Fruit fly (Drosophila melanogaster) whole organism, embryonic: ENCODE measurements around the gene Pgant2.
A peak's percentile ranks its signal among the peaks of the same experiment; 100 is the strongest.

Source experiments
- Ada2b ChIP-seq: fragments of 200-800 bp; sonication (Bioruptor generic); IDR thresholded peaks from 2 replicates; pipeline ENCODE4 v1.3.6; 2022; ENCODE audit warnings: missing biosample characterization, missing genetic modification characterization
- Awh ChIP-seq: fragments of 200-800 bp; sonication (Bioruptor generic); IDR thresholded peaks from 2 replicates; pipeline ENCODE4, ENCODE4 v1.3.6; 2022; ENCODE audit warnings: missing biosample characterization, missing genetic modification characterization
- Bgb ChIP-seq: fragments of 200-800 bp; sonication (Bioruptor generic); IDR thresholded peaks from 2 replicates; pipeline ENCODE4 v1.3.6; 2022; ENCODE audit warnings: missing biosample characterization, missing genetic modification characterization; ENCODE audit not compliant: partially characterized antibody
- CG10543 ChIP-seq: fragments of 200-800 bp; sonication (Bioruptor generic); optimal IDR thresholded peaks from 3 replicates; lab custom pipeline; 2017; ENCODE audit warnings: missing biosample characterization, mild to moderate bottlenecking, missing genetic modification characterization, moderate library complexity
- CG10565 ChIP-seq: fragments of 200-800 bp; sonication (Bioruptor generic); optimal IDR thresholded peaks from 3 replicates; lab custom pipeline; 2016; ENCODE audit warnings: missing biosample characterization, mild to moderate bottlenecking, missing genetic modification characterization
- CG14014 ChIP-seq: fragments of 200-800 bp; sonication (Bioruptor generic); IDR thresholded peaks from 2 replicates; pipeline ENCODE4 v1.3.6; 2022; ENCODE audit warnings: missing biosample characterization, missing genetic modification characterization
- CG15514 ChIP-seq: fragments of 200-800 bp; sonication (Bioruptor generic); optimal IDR thresholded peaks from 3 replicates; lab custom pipeline; 2017; ENCODE audit warnings: missing biosample characterization, missing genetic modification characterization, mild to moderate bottlenecking, moderate library complexity, missing genetic modification reagents
- CG15696 ChIP-seq: fragments of 200-800 bp; sonication (Bioruptor generic); optimal IDR thresholded peaks from 2 replicates; lab custom pipeline; 2019; ENCODE audit warnings: missing biosample characterization, mild to moderate bottlenecking, missing genetic modification characterization, moderate library complexity
- CG17385 ChIP-seq: fragments of 200-800 bp; sonication (Bioruptor generic); optimal IDR thresholded peaks from 3 replicates; lab custom pipeline; 2018; ENCODE audit warnings: missing biosample characterization, mild to moderate bottlenecking, missing genetic modification characterization
- CG17829 ChIP-seq: fragments of 200-800 bp; optimal IDR thresholded peaks from 2 replicates; lab custom pipeline; 2019; ENCODE audit warnings: missing biosample characterization, mild to moderate bottlenecking, missing genetic modification characterization, moderate library complexity
- CG18599 ChIP-seq: fragments of 200-800 bp; sonication (Bioruptor generic); optimal IDR thresholded peaks from 3 replicates; lab custom pipeline; 2017; ENCODE audit warnings: missing biosample characterization, missing genetic modification characterization, mild to moderate bottlenecking, moderate library complexity, missing genetic modification reagents
- CG30431 ChIP-seq: fragments of 200-800 bp; sonication (Bioruptor generic); optimal IDR thresholded peaks from 2 replicates; lab custom pipeline; 2017; ENCODE audit warnings: missing biosample characterization, missing genetic modification characterization
- CG31388 ChIP-seq: fragments of 200-800 bp; sonication (Bioruptor generic); optimal IDR thresholded peaks from 2 replicates; lab custom pipeline; 2016; ENCODE audit warnings: missing biosample characterization, missing genetic modification characterization
- CG3726 ChIP-seq: fragments of 200-800 bp; sonication (Bioruptor generic); IDR thresholded peaks from 3 replicates; pipeline ENCODE4, ENCODE4 v1.3.6; 2022; ENCODE audit warnings: missing biosample characterization, missing genetic modification characterization
- CG4282 ChIP-seq: fragments of 200-800 bp; sonication (Bioruptor generic); optimal IDR thresholded peaks from 2 replicates; lab custom pipeline; 2016; ENCODE audit warnings: missing biosample characterization, missing genetic modification characterization
- CG4404 ChIP-seq: fragments of 200-800 bp; sonication (Bioruptor generic); IDR thresholded peaks from 2 replicates; pipeline ENCODE4 v1.3.6; 2022; ENCODE audit warnings: missing biosample characterization, missing genetic modification characterization
- CG4424 ChIP-seq: fragments of 200-800 bp; sonication (Bioruptor generic); optimal IDR thresholded peaks from 3 replicates; lab custom pipeline; 2016; ENCODE audit warnings: missing biosample characterization, missing genetic modification characterization
- CG4730 ChIP-seq: fragments of 200-800 bp; sonication (Bioruptor generic); IDR thresholded peaks from 2 replicates; pipeline ENCODE4 v1.3.6; 2022; ENCODE audit warnings: missing biosample characterization, missing genetic modification characterization
- CG6765 ChIP-seq: fragments of 200-800 bp; sonication (Bioruptor generic); optimal IDR thresholded peaks from 3 replicates; lab custom pipeline; 2017; ENCODE audit warnings: missing biosample characterization, mild to moderate bottlenecking, missing genetic modification characterization
- CG7271 ChIP-seq: fragments of 200-800 bp; sonication (Bioruptor generic); optimal IDR thresholded peaks from 2 replicates; lab custom pipeline; 2018; ENCODE audit warnings: missing biosample characterization, mild to moderate bottlenecking, missing genetic modification characterization, moderate library complexity
- CG8290 ChIP-seq, 3 experiments: fragments of 200-800 bp; sonication (Bioruptor generic); optimal IDR thresholded peaks; 2 replicates each; lab custom pipeline; 2016 to 2019; ENCODE audit warnings: missing biosample characterization in 3 of 3, missing genetic modification characterization in 3 of 3, mild to moderate bottlenecking in 2 of 3, moderate library complexity in 1 of 3
- Camta ChIP-seq: fragments of 200-800 bp; sonication (Bioruptor generic); optimal IDR thresholded peaks from 2 replicates; lab custom pipeline; 2016; ENCODE audit warnings: missing biosample characterization, missing genetic modification characterization
- CoRest ChIP-seq: fragments of 200-800 bp; sonication (Bioruptor generic); optimal IDR thresholded peaks from 3 replicates; lab custom pipeline; 2018; ENCODE audit warnings: missing biosample characterization, mild to moderate bottlenecking, missing genetic modification characterization, moderate library complexity
- Drgx ChIP-seq: fragments of 200-800 bp; sonication (Bioruptor generic); IDR thresholded peaks from 2 replicates; pipeline ENCODE4 v1.3.6; 2022; ENCODE audit warnings: missing biosample characterization, missing genetic modification characterization
- H2.0 ChIP-seq: fragments of 200-800 bp; sonication (Bioruptor generic); IDR thresholded peaks from 2 replicates; pipeline ENCODE4 v1.3.6; 2022; ENCODE audit warnings: missing biosample characterization, missing genetic modification characterization
- HHEX ChIP-seq: fragments of 200-800 bp; sonication (Bioruptor generic); optimal IDR thresholded peaks from 3 replicates; lab custom pipeline; 2017; ENCODE audit warnings: missing biosample characterization, mild to moderate bottlenecking, missing genetic modification characterization, missing genetic modification reagents
- Hmr ChIP-seq: fragments of 200-800 bp; sonication (Bioruptor generic); optimal IDR thresholded peaks from 3 replicates; lab custom pipeline; 2017; ENCODE audit warnings: mild to moderate bottlenecking, missing biosample characterization, missing genetic modification reagents, missing genetic modification characterization
- Oaz ChIP-seq: fragments of 200-800 bp; sonication (Bioruptor generic); IDR thresholded peaks from 2 replicates; pipeline ENCODE4 v1.3.6; 2022; ENCODE audit warnings: missing biosample characterization, missing genetic modification characterization
- Xbp1 ChIP-seq: fragments of 200-800 bp; sonication (Bioruptor generic); optimal IDR thresholded peaks from 3 replicates; lab custom pipeline; 2016; ENCODE audit warnings: missing biosample characterization, mild to moderate bottlenecking, missing genetic modification characterization
- ara ChIP-seq: fragments of 200-800 bp; sonication (Bioruptor generic); IDR thresholded peaks from 2 replicates; pipeline ENCODE4 v1.3.6; 2022; ENCODE audit warnings: missing biosample characterization, missing genetic modification characterization
- caup ChIP-seq: fragments of 200-800 bp; sonication (Bioruptor generic); optimal IDR thresholded peaks from 3 replicates; lab custom pipeline; 2017; ENCODE audit warnings: missing biosample characterization, mild to moderate bottlenecking, missing genetic modification characterization, moderate library complexity; ENCODE audit not compliant: severe bottlenecking
- chn ChIP-seq: fragments of 200-800 bp; sonication (Bioruptor generic); optimal IDR thresholded peaks from 2 replicates; lab custom pipeline; 2016; ENCODE audit warnings: missing biosample characterization, missing genetic modification characterization
- crp ChIP-seq, 2 experiments: fragments of 200-800 bp; sonication (Bioruptor generic); optimal IDR thresholded peaks; 2 replicates in 1 of 2; 3 replicates in 1 of 2; lab custom pipeline; 2017; ENCODE audit warnings: missing biosample characterization in 2 of 2, missing genetic modification characterization in 2 of 2, mild to moderate bottlenecking in 1 of 2, moderate library complexity in 1 of 2
- dmrt99B ChIP-seq: fragments of 200-800 bp; sonication (Bioruptor generic); optimal IDR thresholded peaks from 2 replicates; lab custom pipeline; 2018; ENCODE audit warnings: missing biosample characterization, mild to moderate bottlenecking, missing genetic modification characterization, moderate library complexity
- emc ChIP-seq: fragments of 200-800 bp; sonication (Bioruptor generic); optimal IDR thresholded peaks from 2 replicates; lab custom pipeline; 2016; ENCODE audit warnings: missing biosample characterization, missing genetic modification characterization
- ewg ChIP-seq: fragments of 200-800 bp; sonication (Bioruptor generic); optimal IDR thresholded peaks from 3 replicates; lab custom pipeline; 2017; ENCODE audit warnings: mild to moderate bottlenecking, missing biosample characterization, missing genetic modification reagents, missing genetic modification characterization
- jumu ChIP-seq: fragments of 200-800 bp; sonication (Bioruptor generic); optimal IDR thresholded peaks from 3 replicates; lab custom pipeline; 2016; ENCODE audit warnings: missing biosample characterization, missing genetic modification characterization
- nerfin-2 ChIP-seq: fragments of 200-800 bp; sonication (Bioruptor generic); IDR thresholded peaks from 2 replicates; pipeline ENCODE4 v1.3.6; 2022; ENCODE audit warnings: missing biosample characterization, missing genetic modification characterization; ENCODE audit not compliant: partially characterized antibody
- pan ChIP-seq, 4 experiments: fragments of >200 bp in 3 of 4; fragments of 200-800 bp in 1 of 4; sonication (Bioruptor generic) in 1 of 4; optimal IDR thresholded peaks in 3 of 4; IDR thresholded peaks in 1 of 4; 2 replicates each; pipeline versions ENCODE4 v1.3.6 to Lab custom; 2017 to 2022; ENCODE audit warnings: missing biosample characterization in 2 of 4, missing genetic modification characterization in 2 of 4, mixed read lengths in 1 of 4
- pzg ChIP-seq: fragments of 200-800 bp; sonication (Bioruptor generic); optimal IDR thresholded peaks from 3 replicates; lab custom pipeline; 2018; ENCODE audit warnings: missing biosample characterization, mild to moderate bottlenecking, missing genetic modification characterization, moderate library complexity
- row ChIP-seq: fragments of 200-800 bp; sonication (Bioruptor generic); IDR thresholded peaks from 3 replicates; pipeline ENCODE4 v1.3.6; 2022; ENCODE audit warnings: missing biosample characterization, missing genetic modification characterization
- sens ChIP-seq: fragments of 200-800 bp; sonication (Bioruptor generic); peaks from one replicate; lab custom pipeline; 2016; ENCODE audit warnings: missing biosample characterization, missing genetic modification characterization
- slp2 ChIP-seq: fragments of 200-800 bp; sonication (Bioruptor generic); optimal IDR thresholded peaks from 2 replicates; lab custom pipeline; 2016; ENCODE audit warnings: missing biosample characterization, missing genetic modification characterization
- tin ChIP-seq: fragments of 200-800 bp; sonication (Bioruptor generic); optimal IDR thresholded peaks from 3 replicates; lab custom pipeline; 2016; ENCODE audit warnings: missing biosample characterization, missing genetic modification characterization
- wek ChIP-seq: fragments of 200-800 bp; sonication (Bioruptor generic); optimal IDR thresholded peaks from 3 replicates; lab custom pipeline; 2018; ENCODE audit warnings: missing biosample characterization, mild to moderate bottlenecking, missing genetic modification characterization, moderate library complexity
- wor ChIP-seq: fragments of 200-800 bp; sonication (Bioruptor generic); IDR thresholded peaks from 2 replicates; pipeline ENCODE4 v1.3.6; 2022; ENCODE audit warnings: missing biosample characterization, missing genetic modification characterization
- zen ChIP-seq: fragments of 200-800 bp; sonication (Bioruptor generic); optimal IDR thresholded peaks from 3 replicates; lab custom pipeline; 2018; ENCODE audit warnings: missing biosample characterization, mild to moderate bottlenecking, missing genetic modification characterization, moderate library complexity

Gene Pgant2

DNA sequence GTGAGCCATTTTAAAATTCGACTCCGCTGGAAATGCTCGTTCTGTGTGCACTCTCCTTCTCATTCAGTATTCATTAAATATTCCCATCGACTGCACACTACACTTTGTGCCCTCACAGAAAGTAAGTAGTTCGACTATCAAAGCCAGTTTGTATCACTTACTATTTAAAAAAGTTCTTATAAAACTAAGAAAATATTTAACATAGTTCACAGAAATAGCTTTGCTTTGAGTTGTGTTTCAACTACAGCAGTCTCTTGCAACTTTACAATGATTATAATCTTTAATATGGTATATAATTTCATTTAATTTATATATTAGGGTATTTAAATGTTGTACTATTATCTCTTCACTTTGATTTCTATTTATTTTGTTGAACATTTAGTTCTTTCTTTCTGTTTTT, 13.0 kb upstream of the Pgant2 start (continued):
- TF ChIP-seq Awh (GFP tag; lab: Robert Waterston, UW) (no peak), CG4730 (GFP tag; lab: Robert Waterston, UW) (no peak), crp (GFP tag; optimal IDR thresholded peaks at IDR 0.05; lab: Kevin White, UChicago) (no peak), CG15696 (tag; lab: Kevin White, UChicago) (no peak), wor (no peak), CG3726 (GFP tag; lab: Robert Waterston, UW) (no peak), sens (peak; percentile 83), CG6765 (no peak), jumu (no peak), CG10543 (no peak), CG17829 (peak; percentile 36), CG4282 (no peak), nerfin-2 (GFP tag; lab: Robert Waterston, UW) (no peak)

DNA sequence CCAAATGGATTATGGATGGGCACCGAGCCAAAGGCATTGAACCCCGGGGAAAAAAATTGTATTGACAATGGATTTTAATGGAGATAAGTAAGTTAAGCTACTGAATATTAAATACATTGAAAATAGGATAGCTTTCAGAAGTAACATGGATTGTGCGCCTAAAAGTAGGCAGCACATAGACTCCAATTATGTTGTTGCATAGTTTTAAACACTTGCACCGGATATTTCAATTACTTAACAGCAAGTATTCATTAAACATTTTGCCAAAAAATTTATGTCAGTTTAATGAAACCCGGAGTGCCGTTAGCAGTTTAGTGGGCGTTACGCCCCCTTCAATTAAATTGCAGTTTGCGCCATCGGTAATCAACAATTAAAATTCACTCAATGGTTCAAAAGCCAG, 11.6 kb upstream of the Pgant2 start:
- TF ChIP-seq pzg (GFP tag; lab: Kevin White, UChicago) (no peak), CG31388 (GFP tag; lab: Kevin White, UChicago) (no peak), Hmr (no peak), CG7271 (tag; lab: Kevin White, UChicago) (no peak), tin (GFP tag; lab: Kevin White, UChicago) (no peak), CG8290 (GFP tag; optimal IDR thresholded peaks at IDR 0.05; lab: Kevin White, UChicago) (peak; percentile 87), CG8290 (tag; optimal IDR thresholded peaks at IDR 0.05; lab: Kevin White, UChicago) (peak; percentile 50 to 99), CoRest (tag; lab: Kevin White, UChicago) (no peak)

dm6 chr2L:3437068-3437467, 10.5 kb upstream of the Pgant2 start:
- no peak for TF ChIP-seq CG30431
- peak; percentile 44 for TF ChIP-seq Camta (GFP tag; lab: Kevin White, UChicago)
- peak; percentile 18 for TF ChIP-seq ewg (GFP tag; lab: Kevin White, UChicago)
- TF ChIP-seq CG15696 (tag; lab: Kevin White, UChicago), result peak; percentile 53
- no peak for TF ChIP-seq pan (optimal IDR thresholded peaks at IDR 0.05; lab: Kevin White, UChicago)
- TF ChIP-seq pan (GFP tag; optimal IDR thresholded peaks at IDR 0.05 in 1 of 2, IDR thresholded peaks at IDR 0.05 in 1 of 2), result peak in 1 of 2 experiments; percentile 81
- peak; percentile 31 for TF ChIP-seq Ada2b (GFP tag; lab: Robert Waterston, UW)
- peak; percentile 38 for TF ChIP-seq chn (GFP tag; lab: Kevin White, UChicago)
- peak; percentile 40 for TF ChIP-seq HHEX (GFP tag; lab: Kevin White, UChicago)
- peak; percentile 62 for TF ChIP-seq CG17385 (GFP tag; lab: Kevin White, UChicago)
- TF ChIP-seq slp2 (GFP tag; lab: Kevin White, UChicago), result no peak
- peak; percentile 86 for TF ChIP-seq Drgx (GFP tag; lab: Robert Waterston, UW)
- TF ChIP-seq CG14014 (GFP tag; lab: Robert Waterston, UW), result peak; percentile 60; the same call in 1 of the 2 replicates
- TF ChIP-seq CG4404 (GFP tag; lab: Robert Waterston, UW), result no peak
- TF ChIP-seq CG18599, result peak; percentile 29
- TF ChIP-seq caup, result peak; percentile 18
- TF ChIP-seq CG15514 (GFP tag; lab: Kevin White, UChicago), result peak; percentile 24
- TF ChIP-seq emc (GFP tag; lab: Kevin White, UChicago), result no peak
- peak; percentile 74 for TF ChIP-seq Oaz (GFP tag; lab: Robert Waterston, UW)
- TF ChIP-seq ara (GFP tag; lab: Robert Waterston, UW), result peak; percentile 51; the same call in 1 of the 2 replicates
- TF ChIP-seq row, result peak; percentile 70
- peak; percentile 85 for TF ChIP-seq dmrt99B (tag; lab: Kevin White, UChicago)
- peak; percentile 29 for TF ChIP-seq Xbp1 (GFP tag; lab: Kevin White, UChicago)
- TF ChIP-seq Bgb (GFP tag; lab: Robert Waterston, UW), result no peak
- peak; percentile 15 for TF ChIP-seq CG4424 (GFP tag; lab: Kevin White, UChicago)
- TF ChIP-seq CG10543, result no peak
- TF ChIP-seq zen (tag; lab: Kevin White, UChicago), result peak; percentile 57
- peak; percentile 6 for TF ChIP-seq wek (GFP tag; lab: Kevin White, UChicago)
- peak; percentile 15; the same call in 1 of the 2 replicates for TF ChIP-seq H2.0 (GFP tag; lab: Robert Waterston, UW)
- no peak for TF ChIP-seq CG10565 (GFP tag; lab: Kevin White, UChicago)
